Fruit fly (Drosophila melanogaster) whole organism, embryonic: ENCODE data around the gene Cpr.

Experiments
- Atf-2 ChIP-seq: fragments of 200-800 bp; sonication (Bioruptor generic); optimal IDR thresholded peaks from 2 replicates; lab custom pipeline; 2016; ENCODE audit warnings: missing biosample characterization, missing genetic modification characterization
- BEAF-32 ChIP-seq: fragments of 200-800 bp; sonication (Bioruptor generic); optimal IDR thresholded peaks from 3 replicates; lab custom pipeline; 2017; ENCODE audit warnings: missing biosample characterization, missing genetic modification characterization, mild to moderate bottlenecking, moderate library complexity, missing genetic modification reagents
- BtbVII ChIP-seq: fragments of 200-800 bp; sonication (Bioruptor generic); optimal IDR thresholded peaks from 3 replicates; lab custom pipeline; 2017; ENCODE audit warnings: missing biosample characterization, mild to moderate bottlenecking, missing genetic modification characterization
- CG10431 ChIP-seq: fragments of 200-800 bp; sonication (Bioruptor generic); optimal IDR thresholded peaks from 3 replicates; lab custom pipeline; 2018; ENCODE audit warnings: missing biosample characterization, mild to moderate bottlenecking, missing genetic modification characterization
- CG11504 ChIP-seq: fragments of 200-800 bp; sonication (Bioruptor generic); optimal IDR thresholded peaks from 3 replicates; lab custom pipeline; 2019; ENCODE audit warnings: missing biosample characterization, mild to moderate bottlenecking, missing genetic modification characterization, moderate library complexity
- CG14710 ChIP-seq: fragments of 200-800 bp; sonication (Bioruptor generic); optimal IDR thresholded peaks from 3 replicates; lab custom pipeline; 2019; ENCODE audit warnings: missing biosample characterization, mild to moderate bottlenecking, missing genetic modification characterization, moderate library complexity
- CG15479 ChIP-seq: fragments of 200-800 bp; sonication (Bioruptor generic); optimal IDR thresholded peaks from 3 replicates; lab custom pipeline; 2019; ENCODE audit warnings: missing biosample characterization, mild to moderate bottlenecking, missing genetic modification characterization, moderate library complexity
- CG17385 ChIP-seq: fragments of 200-800 bp; sonication (Bioruptor generic); optimal IDR thresholded peaks from 3 replicates; lab custom pipeline; 2018; ENCODE audit warnings: missing biosample characterization, mild to moderate bottlenecking, missing genetic modification characterization
- CG18619 ChIP-seq: fragments of 200-800 bp; sonication (Bioruptor generic); optimal IDR thresholded peaks from 3 replicates; lab custom pipeline; 2017; ENCODE audit warnings: missing biosample characterization, mild to moderate bottlenecking, missing genetic modification characterization
- CG2199 ChIP-seq: fragments of 200-800 bp; sonication (Bioruptor generic); IDR thresholded peaks from 3 replicates; pipeline ENCODE4 v1.3.6; 2022; ENCODE audit warnings: missing biosample characterization, missing genetic modification characterization
- CG2889 ChIP-seq: fragments of 200-800 bp; sonication (Bioruptor generic); IDR thresholded peaks from 3 replicates; pipeline ENCODE4 v1.3.6; 2022; ENCODE audit warnings: missing biosample characterization, missing genetic modification characterization
- CG30403 ChIP-seq: fragments of 200-800 bp; sonication (Bioruptor generic); optimal IDR thresholded peaks from 3 replicates; lab custom pipeline; 2016; ENCODE audit warnings: missing biosample characterization, missing genetic modification characterization
- CG34376 ChIP-seq: fragments of 200-800 bp; sonication (Bioruptor generic); optimal IDR thresholded peaks from 2 replicates; lab custom pipeline; 2018; ENCODE audit warnings: missing biosample characterization, mild to moderate bottlenecking, missing genetic modification characterization
- CG4707 ChIP-seq: fragments of 200-800 bp; sonication (Bioruptor generic); optimal IDR thresholded peaks from 2 replicates; lab custom pipeline; 2018; ENCODE audit warnings: missing biosample characterization, mild to moderate bottlenecking, missing genetic modification characterization, moderate library complexity
- CG5953 ChIP-seq: fragments of 200-800 bp; sonication (Bioruptor generic); IDR thresholded peaks from 2 replicates; pipeline ENCODE4 v1.3.6; 2022; ENCODE audit warnings: missing biosample characterization, missing genetic modification characterization
- CG6689 ChIP-seq: fragments of 200-800 bp; sonication (Bioruptor generic); IDR thresholded peaks from 2 replicates; pipeline ENCODE4 v1.3.6; 2022; ENCODE audit warnings: missing biosample characterization, missing genetic modification characterization
- CG6854 ChIP-seq: fragments of 200-800 bp; sonication (Bioruptor generic); optimal IDR thresholded peaks from 3 replicates; lab custom pipeline; 2017; ENCODE audit warnings: missing biosample characterization, mild to moderate bottlenecking, missing genetic modification characterization
- CG8290 ChIP-seq, 3 experiments: fragments of 200-800 bp; sonication (Bioruptor generic); optimal IDR thresholded peaks; 2 replicates each; lab custom pipeline; 2016 to 2019; ENCODE audit warnings: missing biosample characterization in 3 of 3, missing genetic modification characterization in 3 of 3, mild to moderate bottlenecking in 2 of 3, moderate library complexity in 1 of 3
- Chrac-16 ChIP-seq: fragments of 200-800 bp; sonication (Bioruptor generic); optimal IDR thresholded peaks from 3 replicates; lab custom pipeline; 2016; ENCODE audit warnings: missing biosample characterization, missing genetic modification characterization
- E2f1 ChIP-seq: fragments of 200-800 bp; sonication (Bioruptor generic); IDR thresholded peaks from 2 replicates; pipeline ENCODE4 v1.3.6; 2022; ENCODE audit warnings: missing biosample characterization, missing genetic modification characterization
- Ets97D ChIP-seq: fragments of 200-800 bp; sonication (Bioruptor generic); optimal IDR thresholded peaks from 3 replicates; lab custom pipeline; 2016; ENCODE audit warnings: missing biosample characterization, missing genetic modification characterization
- H2.0 ChIP-seq: fragments of 200-800 bp; sonication (Bioruptor generic); IDR thresholded peaks from 2 replicates; pipeline ENCODE4 v1.3.6; 2022; ENCODE audit warnings: missing biosample characterization, missing genetic modification characterization
- Hand ChIP-seq: fragments of 200-800 bp; sonication (Bioruptor generic); optimal IDR thresholded peaks from 2 replicates; lab custom pipeline; 2017; ENCODE audit warnings: mild to moderate bottlenecking, missing biosample characterization, missing genetic modification reagents, missing genetic modification characterization
- HmgD ChIP-seq: fragments of 200-800 bp; sonication (Bioruptor generic); optimal IDR thresholded peaks from 3 replicates; lab custom pipeline; 2016; ENCODE audit warnings: missing biosample characterization, missing genetic modification characterization
- Hr78 ChIP-seq, 2 experiments: fragments of 200-800 bp in 1 of 2; fragments of >200 bp in 1 of 2; sonication (Bioruptor generic) in 1 of 2; optimal IDR thresholded peaks; 2 replicates each; lab custom pipeline; 2017 to 2019; ENCODE audit warnings: missing biosample characterization in 2 of 2, missing genetic modification characterization in 2 of 2, mild to moderate bottlenecking in 1 of 2, moderate library complexity in 1 of 2
- Mad ChIP-seq: fragments of 200-800 bp; sonication (Bioruptor generic); optimal IDR thresholded peaks from 2 replicates; lab custom pipeline; 2016; ENCODE audit warnings: missing biosample characterization, missing genetic modification characterization
- NFAT ChIP-seq: fragments of 200-800 bp; sonication (Bioruptor generic); IDR thresholded peaks from 2 replicates; pipeline ENCODE4 v1.3.6; 2022; ENCODE audit warnings: missing biosample characterization, missing genetic modification characterization
- Nf-YA ChIP-seq: fragments of 200-800 bp; sonication (Bioruptor generic); IDR thresholded peaks from 2 replicates; pipeline ENCODE4 v1.3.6; 2022; ENCODE audit warnings: missing biosample characterization, missing genetic modification characterization
- PHDP ChIP-seq: fragments of 200-800 bp; sonication (Bioruptor generic); optimal IDR thresholded peaks from 3 replicates; lab custom pipeline; 2018; ENCODE audit warnings: missing biosample characterization, mild to moderate bottlenecking, missing genetic modification characterization, moderate library complexity
- Ptx1 ChIP-seq: fragments of 200-800 bp; sonication (Bioruptor generic); IDR thresholded peaks from 2 replicates; pipeline ENCODE4 v1.3.6; 2022; ENCODE audit warnings: missing biosample characterization, missing genetic modification characterization
- Ravus ChIP-seq: fragments of 200-800 bp; sonication (Bioruptor generic); IDR thresholded peaks from 2 replicates; pipeline ENCODE4 v1.3.6; 2022; ENCODE audit warnings: missing biosample characterization, missing genetic modification characterization
- Sry-δ ChIP-seq: fragments of 200-800 bp; sonication (Bioruptor generic); optimal IDR thresholded peaks from 2 replicates; lab custom pipeline; 2016; ENCODE audit warnings: missing biosample characterization, missing genetic modification characterization
- abd-A ChIP-seq: fragments of 200-800 bp; sonication (Bioruptor generic); optimal IDR thresholded peaks from 3 replicates; lab custom pipeline; 2019; ENCODE audit warnings: missing biosample characterization, mild to moderate bottlenecking, missing genetic modification characterization, moderate library complexity
- br ChIP-seq: fragments of >200 bp; optimal IDR thresholded peaks from 2 replicates; lab custom pipeline; 2017
- ci ChIP-seq: fragments of 200-800 bp; sonication (Bioruptor generic); IDR thresholded peaks from 3 replicates; pipeline ENCODE4 v1.3.6; 2022; ENCODE audit warnings: missing biosample characterization, missing genetic modification characterization
- disco-r ChIP-seq: fragments of 200-800 bp; sonication (Bioruptor generic); optimal IDR thresholded peaks from 2 replicates; lab custom pipeline; 2016; ENCODE audit warnings: missing biosample characterization, missing genetic modification characterization
- gcm ChIP-seq: fragments of 200-800 bp; sonication (Bioruptor generic); optimal IDR thresholded peaks from 2 replicates; lab custom pipeline; 2019; ENCODE audit warnings: missing biosample characterization, mild to moderate bottlenecking, missing genetic modification characterization, moderate library complexity
- gro ChIP-seq: fragments of 200-800 bp; sonication (Bioruptor generic); optimal IDR thresholded peaks from 2 replicates; lab custom pipeline; 2016; ENCODE audit warnings: missing biosample characterization, missing genetic modification characterization
- gsb ChIP-seq: fragments of 200-800 bp; sonication (Bioruptor generic); IDR thresholded peaks from 2 replicates; pipeline ENCODE4 v1.3.6; 2022; ENCODE audit warnings: missing biosample characterization, missing genetic modification characterization
- h ChIP-seq: fragments of >200 bp; optimal IDR thresholded peaks from 2 replicates; lab custom pipeline; 2017
- inv ChIP-seq: fragments of 200-800 bp; sonication (Bioruptor generic); IDR thresholded peaks from 2 replicates; pipeline ENCODE4 v1.3.6; 2022; ENCODE audit warnings: missing biosample characterization, missing genetic modification characterization; ENCODE audit not compliant: partially characterized antibody
- maf-S ChIP-seq: fragments of 200-800 bp; sonication (Bioruptor generic); optimal IDR thresholded peaks from 2 replicates; lab custom pipeline; 2016; ENCODE audit warnings: missing biosample characterization, missing genetic modification characterization
- mam ChIP-seq: fragments of 200-800 bp; sonication (Bioruptor generic); optimal IDR thresholded peaks from 3 replicates; lab custom pipeline; 2016; ENCODE audit warnings: missing biosample characterization, missing genetic modification characterization
- nau ChIP-seq: fragments of 200-800 bp; sonication (Bioruptor generic); optimal IDR thresholded peaks from 3 replicates; lab custom pipeline; 2017; ENCODE audit warnings: missing biosample characterization, mild to moderate bottlenecking, missing genetic modification characterization, missing genetic modification reagents
- org-1 ChIP-seq: fragments of 200-800 bp; sonication (Bioruptor generic); optimal IDR thresholded peaks from 2 replicates; lab custom pipeline; 2017; ENCODE audit warnings: missing biosample characterization, missing genetic modification characterization
- pita ChIP-seq: fragments of 200-800 bp; sonication (Bioruptor generic); optimal IDR thresholded peaks from 2 replicates; lab custom pipeline; 2017; ENCODE audit warnings: missing biosample characterization, mild to moderate bottlenecking, missing genetic modification characterization
- sob ChIP-seq: fragments of 200-800 bp; sonication (Bioruptor generic); IDR thresholded peaks from 2 replicates; pipeline ENCODE4 v1.3.6; 2022; ENCODE audit warnings: missing biosample characterization, missing genetic modification characterization
- stc ChIP-seq: fragments of 200-800 bp; sonication (Bioruptor generic); IDR thresholded peaks from 2 replicates; pipeline ENCODE4 v1.3.6; 2022; ENCODE audit warnings: missing biosample characterization, missing genetic modification characterization
- tna ChIP-seq: fragments of 200-800 bp; sonication (Bioruptor generic); IDR thresholded peaks from 2 replicates; pipeline ENCODE4 v1.3.6; 2022; ENCODE audit warnings: missing biosample characterization, missing genetic modification characterization; ENCODE audit not compliant: partially characterized antibody

Gene Cpr

dm6 chr2L:6323536-6324385, 14.9 kb upstream of the Cpr start, which contains the start of gene PDZ-GEF (continued):
- TF ChIP-seq NFAT (GFP tag; lab: Robert Waterston, UW) = peak; percentile 44; the same call in 1 of the 2 replicates
- peak; percentile 14 for TF ChIP-seq CG18619
- peak; percentile 40 for TF ChIP-seq HmgD (GFP tag; lab: Kevin White, UChicago)
- no peak for TF ChIP-seq org-1 (GFP tag; lab: Kevin White, UChicago)
- no peak for TF ChIP-seq CG34376
- peak; percentile 53 for TF ChIP-seq Ets97D (GFP tag; lab: Kevin White, UChicago)
- peak; percentile 99 for TF ChIP-seq CG14710 (tag; lab: Kevin White, UChicago)
- TF ChIP-seq Sry-δ (GFP tag; lab: Kevin White, UChicago) = peak; percentile 59
- no peak for TF ChIP-seq CG2889
- no peak for TF ChIP-seq Hr78 (GFP tag; optimal IDR thresholded peaks at IDR 0.05; lab: Kevin White, UChicago)
- TF ChIP-seq CG11504 (tag; lab: Kevin White, UChicago) = no peak
- peak; percentile 46 for TF ChIP-seq Atf-2 (GFP tag; lab: Kevin White, UChicago)
- TF ChIP-seq CG10431 (GFP tag; lab: Kevin White, UChicago) = no peak
- TF ChIP-seq inv (GFP tag; lab: Robert Waterston, UW) = 0 out of 2 replicates have a peak, but pooled peaks have one; percentile 33
- peak; percentile 52 for TF ChIP-seq PHDP (tag; lab: Kevin White, UChicago)
- peak; percentile 59 for TF ChIP-seq Ptx1 (GFP tag; lab: Robert Waterston, UW)
- peak; percentile 30 for TF ChIP-seq CG6689 (GFP tag; lab: Robert Waterston, UW)
- peak; percentile 32 for TF ChIP-seq CG4707 (GFP tag; lab: Kevin White, UChicago)
- 0 out of 2 replicates have a peak, but pooled peaks have one; percentile 32 for TF ChIP-seq gsb (GFP tag; lab: Robert Waterston, UW)
- peak; percentile 31 for TF ChIP-seq pita (GFP tag; lab: Kevin White, UChicago)
- TF ChIP-seq disco-r (GFP tag; lab: Kevin White, UChicago) = peak; percentile 14
- peak; percentile 71 for TF ChIP-seq BEAF-32 (GFP tag; lab: Kevin White, UChicago)
- TF ChIP-seq CG8290 (GFP tag; optimal IDR thresholded peaks at IDR 0.05; lab: Kevin White, UChicago) = peak; percentile 82
- no peak for TF ChIP-seq CG8290 (tag; optimal IDR thresholded peaks at IDR 0.05; lab: Kevin White, UChicago)
- TF ChIP-seq br (lab: Kevin White, UChicago) = no peak
- TF ChIP-seq CG30403 (GFP tag; lab: Kevin White, UChicago) = peak; percentile 54
- TF ChIP-seq CG17385 = no peak
- TF ChIP-seq h (lab: Kevin White, UChicago) = no peak
- TF ChIP-seq Mad (GFP tag; lab: Kevin White, UChicago) = peak; percentile 33
- no peak for TF ChIP-seq abd-A
- no peak for TF ChIP-seq E2f1 (GFP tag; lab: Robert Waterston, UW)
- TF ChIP-seq Ravus (GFP tag; lab: Robert Waterston, UW) = no peak
- peak; percentile 58 for TF ChIP-seq mam (GFP tag; lab: Kevin White, UChicago)
- TF ChIP-seq CG2199 (GFP tag; lab: Robert Waterston, UW) = peak; percentile 80
- TF ChIP-seq maf-S (GFP tag; lab: Kevin White, UChicago) = peak; percentile 20
- TF ChIP-seq sob (GFP tag; lab: Robert Waterston, UW) = peak; percentile 49
- peak; percentile 1 for TF ChIP-seq gcm (GFP tag; lab: Kevin White, UChicago)
- TF ChIP-seq H2.0 (GFP tag; lab: Robert Waterston, UW) = peak; percentile 42
- no peak for TF ChIP-seq nau (GFP tag; lab: Kevin White, UChicago)
- TF ChIP-seq CG15479 = peak; percentile 87
- TF ChIP-seq Hand (GFP tag; lab: Kevin White, UChicago) = peak; percentile 10
- no peak for TF ChIP-seq tna
- peak; percentile 68 for TF ChIP-seq Chrac-16 (GFP tag; lab: Kevin White, UChicago)
- TF ChIP-seq gro (GFP tag; lab: Kevin White, UChicago) = peak; percentile 58
- TF ChIP-seq BtbVII (GFP tag; lab: Kevin White, UChicago) = no peak
- TF ChIP-seq Nf-YA (GFP tag; lab: Robert Waterston, UW) = no peak
- TF ChIP-seq CG6854 (GFP tag; lab: Kevin White, UChicago) = peak; percentile 7
- 0 out of 2 replicates have a peak, but pooled peaks have one; percentile 27 for TF ChIP-seq stc (GFP tag; lab: Robert Waterston, UW)
- peak; percentile 86 for TF ChIP-seq ci
- TF ChIP-seq CG5953 = no peak
